Fruit fly (Drosophila melanogaster) whole organism, embryonic: ENCODE measurements around the gene CG2006.

Source experiments
- Aef1 ChIP-seq: fragments of 200-800 bp; sonication (Bioruptor generic); IDR thresholded peaks from 3 replicates; pipeline ENCODE4 v1.3.6; 2022; ENCODE audit warnings: missing biosample characterization, missing genetic modification characterization
- B-H2 ChIP-seq: fragments of 200-800 bp; sonication (Bioruptor generic); optimal IDR thresholded peaks from 2 replicates; lab custom pipeline; 2018; ENCODE audit warnings: missing biosample characterization, mild to moderate bottlenecking, missing genetic modification characterization
- C15 ChIP-seq: fragments of 200-800 bp; sonication (Bioruptor generic); IDR thresholded peaks from 3 replicates; pipeline ENCODE4 v1.3.6; 2022; ENCODE audit warnings: missing biosample characterization, missing genetic modification characterization
- CG12659 ChIP-seq: fragments of 200-800 bp; sonication (Bioruptor generic); optimal IDR thresholded peaks from 3 replicates; lab custom pipeline; 2017; ENCODE audit warnings: mild to moderate bottlenecking, missing biosample characterization, missing genetic modification reagents, missing genetic modification characterization
- CG16863 ChIP-seq: fragments of 200-800 bp; sonication (Bioruptor generic); optimal IDR thresholded peaks from 3 replicates; lab custom pipeline; 2016; ENCODE audit warnings: missing biosample characterization, missing genetic modification characterization
- CG18262 ChIP-seq: fragments of 200-800 bp; optimal IDR thresholded peaks from 3 replicates; lab custom pipeline; 2019; ENCODE audit warnings: missing biosample characterization, mild to moderate bottlenecking, missing genetic modification characterization, moderate library complexity
- CG18476 ChIP-seq: fragments of 200-800 bp; sonication (Bioruptor generic); optimal IDR thresholded peaks from 2 replicates; lab custom pipeline; 2016; ENCODE audit warnings: missing biosample characterization, mild to moderate bottlenecking, missing genetic modification characterization
- CG2129 ChIP-seq: fragments of 200-800 bp; sonication (Bioruptor generic); IDR thresholded peaks from 2 replicates; pipeline ENCODE4 v1.3.6; 2022; ENCODE audit warnings: missing biosample characterization, missing genetic modification characterization; ENCODE audit not compliant: partially characterized antibody
- CG34422 ChIP-seq: fragments of 200-800 bp; sonication (Bioruptor generic); IDR thresholded peaks from 3 replicates; pipeline ENCODE4 v1.3.6; 2022; ENCODE audit warnings: missing biosample characterization, missing genetic modification characterization
- CG3995 ChIP-seq: fragments of 200-800 bp; sonication (Bioruptor generic); optimal IDR thresholded peaks from 3 replicates; lab custom pipeline; 2016; ENCODE audit warnings: missing biosample characterization, missing genetic modification characterization
- CG4404 ChIP-seq: fragments of 200-800 bp; sonication (Bioruptor generic); IDR thresholded peaks from 2 replicates; pipeline ENCODE4 v1.3.6; 2022; ENCODE audit warnings: missing biosample characterization, missing genetic modification characterization
- CG6791 ChIP-seq: fragments of 200-800 bp; sonication (Bioruptor generic); IDR thresholded peaks from 3 replicates; pipeline ENCODE4 v1.3.6; 2022; ENCODE audit warnings: missing biosample characterization, missing genetic modification characterization; ENCODE audit not compliant: partially characterized antibody
- CG7372 ChIP-seq: fragments of 200-800 bp; sonication (Bioruptor generic); IDR thresholded peaks from 2 replicates; pipeline ENCODE4 v1.3.6; 2022; ENCODE audit warnings: missing biosample characterization, missing genetic modification characterization
- CG8924 ChIP-seq: fragments of 200-800 bp; optimal IDR thresholded peaks from 3 replicates; lab custom pipeline; 2019; ENCODE audit warnings: missing biosample characterization, mild to moderate bottlenecking, missing genetic modification characterization, moderate library complexity
- Dfd ChIP-seq, 2 experiments: fragments of >200 bp; optimal IDR thresholded peaks; 2 replicates each; lab custom pipeline; 2017; ENCODE audit warnings: missing biosample characterization in 2 of 2, missing genetic modification characterization in 2 of 2
- ERR ChIP-seq: fragments of 200-800 bp; sonication (Bioruptor generic); optimal IDR thresholded peaks from 2 replicates; lab custom pipeline; 2016; ENCODE audit warnings: missing biosample characterization, missing genetic modification characterization
- Eip74EF ChIP-seq, 2 experiments: fragments of 200-800 bp in 1 of 2; fragments of >200 bp in 1 of 2; sonication (Bioruptor generic) in 1 of 2; optimal IDR thresholded peaks; 2 replicates each; lab custom pipeline; 2017 to 2019; ENCODE audit warnings: missing biosample characterization in 2 of 2, missing genetic modification characterization in 2 of 2, mild to moderate bottlenecking in 1 of 2, moderate library complexity in 1 of 2
- H15 ChIP-seq: fragments of 200-800 bp; sonication (Bioruptor generic); IDR thresholded peaks from 3 replicates; pipeline ENCODE4 v1.3.6; 2022; ENCODE audit warnings: missing biosample characterization, missing genetic modification characterization
- Hsf ChIP-seq: fragments of 200-800 bp; sonication (Bioruptor generic); optimal IDR thresholded peaks from 3 replicates; lab custom pipeline; 2016; ENCODE audit warnings: missing biosample characterization, missing genetic modification characterization
- Kr ChIP-seq: fragments of 200-800 bp; sonication (Bioruptor generic); optimal IDR thresholded peaks from 2 replicates; lab custom pipeline; 2017; ENCODE audit warnings: missing biosample characterization, mild to moderate bottlenecking, missing genetic modification characterization
- MESR4 ChIP-seq: fragments of 200-800 bp; sonication (Bioruptor generic); optimal IDR thresholded peaks from 2 replicates; lab custom pipeline; 2018; ENCODE audit warnings: missing biosample characterization, mild to moderate bottlenecking, missing genetic modification characterization, moderate library complexity
- Mad ChIP-seq: fragments of 200-800 bp; sonication (Bioruptor generic); optimal IDR thresholded peaks from 2 replicates; lab custom pipeline; 2016; ENCODE audit warnings: missing biosample characterization, missing genetic modification characterization
- Oaz ChIP-seq: fragments of 200-800 bp; sonication (Bioruptor generic); IDR thresholded peaks from 2 replicates; pipeline ENCODE4 v1.3.6; 2022; ENCODE audit warnings: missing biosample characterization, missing genetic modification characterization
- Optix ChIP-seq: fragments of 200-800 bp; sonication (Bioruptor generic); IDR thresholded peaks from 3 replicates; pipeline ENCODE4 v1.3.6; 2022; ENCODE audit warnings: missing biosample characterization, missing genetic modification characterization
- Rfx ChIP-seq: fragments of 200-800 bp; sonication (Bioruptor generic); IDR thresholded peaks from 2 replicates; pipeline ENCODE4 v1.3.6; 2022; ENCODE audit warnings: missing biosample characterization, missing genetic modification characterization
- Sry-β ChIP-seq: fragments of 200-800 bp; sonication (Bioruptor generic); optimal IDR thresholded peaks from 2 replicates; lab custom pipeline; 2018; ENCODE audit warnings: missing biosample characterization, mild to moderate bottlenecking, missing genetic modification characterization, moderate library complexity
- Ssrp ChIP-seq: fragments of 200-800 bp; sonication (Bioruptor generic); optimal IDR thresholded peaks from 2 replicates; lab custom pipeline; 2018; ENCODE audit warnings: missing biosample characterization, mild to moderate bottlenecking, missing genetic modification characterization, moderate library complexity
- Stat92E ChIP-seq, 3 experiments: fragments of >200 bp in 2 of 3; fragments of 200-800 bp in 1 of 3; sonication (Bioruptor generic) in 1 of 3; optimal IDR thresholded peaks; 2 replicates each; lab custom pipeline; 2017 to 2019; ENCODE audit warnings: missing biosample characterization in 3 of 3, missing genetic modification characterization in 3 of 3, mild to moderate bottlenecking in 1 of 3, moderate library complexity in 1 of 3
- Tbp ChIP-seq: fragments of >200 bp; optimal IDR thresholded peaks from 2 replicates; lab custom pipeline; 2018; ENCODE audit warnings: missing biosample characterization, missing genetic modification characterization
- Usf ChIP-seq: fragments of 200-800 bp; sonication (Bioruptor generic); optimal IDR thresholded peaks from 2 replicates; lab custom pipeline; 2017; ENCODE audit warnings: missing genotype, missing biosample characterization, missing genetic modification characterization
- Xbp1 ChIP-seq: fragments of 200-800 bp; sonication (Bioruptor generic); optimal IDR thresholded peaks from 3 replicates; lab custom pipeline; 2016; ENCODE audit warnings: missing biosample characterization, mild to moderate bottlenecking, missing genetic modification characterization
- bcd ChIP-seq: fragments of 200-800 bp; sonication (Bioruptor generic); optimal IDR thresholded peaks from 2 replicates; lab custom pipeline; 2017; ENCODE audit warnings: missing biosample characterization, mild to moderate bottlenecking, missing genetic modification characterization
- corto ChIP-seq: fragments of 200-800 bp; sonication (Bioruptor generic); optimal IDR thresholded peaks from 2 replicates; lab custom pipeline; 2016; ENCODE audit warnings: missing biosample characterization, mild to moderate bottlenecking, missing genetic modification characterization, moderate library complexity
- crp ChIP-seq, 2 experiments: fragments of 200-800 bp; sonication (Bioruptor generic); optimal IDR thresholded peaks; 2 replicates in 1 of 2; 3 replicates in 1 of 2; lab custom pipeline; 2017; ENCODE audit warnings: missing biosample characterization in 2 of 2, missing genetic modification characterization in 2 of 2, mild to moderate bottlenecking in 1 of 2, moderate library complexity in 1 of 2
- dati ChIP-seq: fragments of 200-800 bp; sonication (Bioruptor generic); IDR thresholded peaks from 2 replicates; pipeline ENCODE4 v1.3.6; 2022; ENCODE audit warnings: missing biosample characterization, missing genetic modification characterization
- gcm2 ChIP-seq: fragments of 200-800 bp; sonication (Bioruptor generic); optimal IDR thresholded peaks from 2 replicates; lab custom pipeline; 2016; ENCODE audit warnings: missing biosample characterization, missing genetic modification characterization
- gfzf ChIP-seq: fragments of 200-800 bp; sonication (Bioruptor generic); optimal IDR thresholded peaks from 2 replicates; lab custom pipeline; 2016; ENCODE audit warnings: missing biosample characterization, mild to moderate bottlenecking, missing genetic modification characterization, moderate library complexity
- insv ChIP-seq, 2 experiments: fragments of 200-800 bp; sonication (Bioruptor generic); optimal IDR thresholded peaks; 3 replicates each; lab custom pipeline; 2016 to 2018; ENCODE audit warnings: missing biosample characterization in 2 of 2, missing genetic modification characterization in 2 of 2
- lab ChIP-seq: fragments of 200-800 bp; sonication (Bioruptor generic); optimal IDR thresholded peaks from 3 replicates; lab custom pipeline; 2017; ENCODE audit warnings: missing biosample characterization, missing genetic modification characterization, mild to moderate bottlenecking, moderate library complexity, missing genetic modification reagents
- pan ChIP-seq, 4 experiments: fragments of >200 bp in 3 of 4; fragments of 200-800 bp in 1 of 4; sonication (Bioruptor generic) in 1 of 4; optimal IDR thresholded peaks in 3 of 4; IDR thresholded peaks in 1 of 4; 2 replicates each; pipeline versions ENCODE4 v1.3.6 to Lab custom; 2017 to 2022; ENCODE audit warnings: missing biosample characterization in 2 of 4, missing genetic modification characterization in 2 of 4, mixed read lengths in 1 of 4
- pfk ChIP-seq: fragments of 200-800 bp; sonication (Bioruptor generic); optimal IDR thresholded peaks from 2 replicates; lab custom pipeline; 2018; ENCODE audit warnings: missing biosample characterization, mild to moderate bottlenecking, missing genetic modification characterization, moderate library complexity
- ro ChIP-seq: fragments of 200-800 bp; sonication (Bioruptor generic); IDR thresholded peaks from 2 replicates; pipeline ENCODE4 v1.3.6; 2022; ENCODE audit warnings: missing biosample characterization, missing genetic modification characterization
- run ChIP-seq: fragments of 200-800 bp; sonication (Bioruptor generic); optimal IDR thresholded peaks from 3 replicates; lab custom pipeline; 2018; ENCODE audit warnings: missing biosample characterization, mild to moderate bottlenecking, missing genetic modification characterization
- sima ChIP-seq: fragments of 200-800 bp; sonication (Bioruptor generic); optimal IDR thresholded peaks from 2 replicates; lab custom pipeline; 2016; ENCODE audit warnings: missing biosample characterization, missing genetic modification characterization
- sr ChIP-seq: fragments of 200-800 bp; sonication (Bioruptor generic); IDR thresholded peaks from 3 replicates; pipeline ENCODE4 v1.3.6; 2022; ENCODE audit warnings: missing biosample characterization, missing genetic modification characterization
- stc ChIP-seq: fragments of 200-800 bp; sonication (Bioruptor generic); IDR thresholded peaks from 2 replicates; pipeline ENCODE4 v1.3.6; 2022; ENCODE audit warnings: missing biosample characterization, missing genetic modification characterization
- stwl ChIP-seq: fragments of 200-800 bp; sonication (Bioruptor generic); optimal IDR thresholded peaks from 3 replicates; lab custom pipeline; 2018; ENCODE audit warnings: missing biosample characterization, mild to moderate bottlenecking, missing genetic modification characterization, moderate library complexity
- vnd ChIP-seq: fragments of 200-800 bp; sonication (Bioruptor generic); IDR thresholded peaks from 3 replicates; pipeline ENCODE4 v1.3.6; 2022; ENCODE audit warnings: missing biosample characterization, missing genetic modification characterization; ENCODE audit not compliant: partially characterized antibody

Gene CG2006

DNA sequence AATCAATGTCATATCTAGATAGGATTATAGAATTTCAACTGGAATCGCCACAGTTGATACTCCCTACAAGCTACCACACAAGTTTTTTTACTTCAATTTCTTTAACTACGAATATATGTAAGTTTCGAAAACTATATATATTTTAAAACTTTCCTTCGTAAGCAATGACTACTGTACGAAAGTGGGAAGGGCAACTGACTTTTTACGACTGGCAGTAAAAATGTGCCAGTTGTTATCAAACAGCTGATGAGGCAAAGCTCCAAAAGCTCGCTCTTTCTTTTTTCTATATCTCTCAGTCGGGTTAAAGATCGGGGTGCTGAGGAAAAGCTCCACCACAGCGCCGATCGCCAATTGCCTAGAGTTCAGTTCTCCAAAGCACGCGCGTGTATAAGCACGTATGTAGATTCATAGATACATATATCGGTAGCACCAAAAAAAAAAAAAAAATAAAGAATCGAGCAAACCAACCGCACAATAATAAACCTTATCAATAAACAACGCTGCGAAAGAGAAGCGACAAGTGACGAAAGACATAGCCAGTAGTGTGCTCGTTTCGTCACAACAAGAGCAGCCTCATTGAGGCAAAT lies 10.2 kb upstream of the CG2006 start (continued):
- TF ChIP-seq CG3995 (GFP tag; lab: Kevin White, UChicago) (no peak), Rfx (GFP tag; lab: Robert Waterston, UW) (peak; percentile 82), Kr (GFP tag; lab: Kevin White, UChicago) (no peak), CG12659 (GFP tag; lab: Kevin White, UChicago) (peak; percentile 46), pan (optimal IDR thresholded peaks at IDR 0.05; lab: Kevin White, UChicago) (no peak), pan (GFP tag; optimal IDR thresholded peaks at IDR 0.05 in 1 of 2, IDR thresholded peaks at IDR 0.05 in 1 of 2) (peak in 1 of 2 experiments; percentile 78), bcd (peak; percentile 60), Eip74EF (GFP tag; optimal IDR thresholded peaks at IDR 0.05; lab: Kevin White, UChicago) (peak in 1 of 2 experiments; percentile 82), dati (no peak), CG18262 (tag; lab: Kevin White, UChicago) (peak; percentile 66), Tbp (GFP tag; lab: Kevin White, UChicago) (no peak), insv (GFP tag; optimal IDR thresholded peaks at IDR 0.05; lab: Kevin White, UChicago) (no peak), Sry-β (GFP tag; lab: Kevin White, UChicago) (no peak), Mad (no peak), H15 (GFP tag; lab: Robert Waterston, UW) (peak; percentile 71), lab (peak; percentile 77), MESR4 (GFP tag; lab: Kevin White, UChicago) (no peak), stc (peak; percentile 72), B-H2 (GFP tag; lab: Kevin White, UChicago) (peak; percentile 52), Ssrp (tag; lab: Kevin White, UChicago) (peak; percentile 14), CG6791 (GFP tag; lab: Robert Waterston, UW) (no peak), CG8924 (tag; lab: Kevin White, UChicago) (peak; percentile 73), stwl (tag; lab: Kevin White, UChicago) (no peak), Hsf (GFP tag; lab: Kevin White, UChicago) (peak; percentile 6), vnd (GFP tag; lab: Robert Waterston, UW) (no peak), Aef1 (GFP tag; lab: Robert Waterston, UW) (peak; percentile 49; the same call in 2 of the 3 replicates), CG7372 (GFP tag; lab: Robert Waterston, UW) (peak; percentile 68), gfzf (GFP tag; lab: Kevin White, UChicago) (no peak), sr (0 out of 3 replicates have a peak, but pooled peaks have one; percentile 26), corto (no peak), Oaz (peak; percentile 59; the same call in 1 of the 2 replicates), Stat92E (GFP tag; optimal IDR thresholded peaks at IDR 0.05; lab: Kevin White, UChicago) (no peak), crp (GFP tag; optimal IDR thresholded peaks at IDR 0.05; lab: Kevin White, UChicago) (peak in 1 of 2 experiments; percentile 78), Xbp1 (GFP tag; lab: Kevin White, UChicago) (peak; percentile 47), Dfd (GFP tag; optimal IDR thresholded peaks at IDR 0.05; lab: Kevin White, UChicago) (no peak), C15 (GFP tag; lab: Robert Waterston, UW) (0 out of 3 replicates have a peak, but pooled peaks have one; percentile 44), CG34422 (GFP tag; lab: Robert Waterston, UW) (peak; percentile 46), ro (no peak), pfk (GFP tag; lab: Kevin White, UChicago) (peak; percentile 5), sima (GFP tag; lab: Kevin White, UChicago) (no peak), gcm2 (GFP tag; lab: Kevin White, UChicago) (no peak), CG2129 (no peak), run (peak; percentile 8), ERR (GFP tag; lab: Kevin White, UChicago) (peak; percentile 10), CG16863 (GFP tag; lab: Kevin White, UChicago) (peak; percentile 7), CG4404 (no peak; the same call in 1 of the 2 replicates), Usf (GFP tag; lab: Kevin White, UChicago) (no peak), Optix (0 out of 3 replicates have a peak, but pooled peaks have one; percentile 6), CG18476 (GFP tag; lab: Kevin White, UChicago) (peak; percentile 32)
